Worm (Caenorhabditis elegans): ENCODE results near the gene npr-35.

Gene npr-35

DNA sequence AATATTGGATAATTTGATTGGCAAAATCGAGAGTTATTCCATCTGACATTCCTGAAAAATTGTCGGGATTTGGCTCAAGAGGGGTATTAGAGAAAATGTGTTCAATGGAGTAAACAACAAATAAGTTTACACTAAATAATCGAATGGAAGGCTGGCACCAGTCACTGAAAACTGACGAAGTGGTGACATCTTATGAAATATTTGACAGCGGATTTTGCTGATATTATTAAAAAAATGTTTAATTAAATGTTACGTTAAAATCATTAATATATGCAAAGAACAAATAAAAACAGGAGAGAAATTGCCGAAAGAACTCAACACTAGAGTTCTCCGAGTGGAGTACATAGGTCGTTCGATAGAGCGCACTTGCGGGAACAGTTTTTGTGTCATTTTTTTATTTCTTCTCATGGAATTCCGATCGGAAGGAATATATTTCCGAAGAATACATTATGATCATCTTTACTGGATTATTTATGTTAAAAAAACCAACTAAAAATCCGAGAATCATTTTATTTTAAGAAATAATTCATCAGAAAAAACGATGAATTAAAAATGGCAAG lies 41.9 kb downstream of the npr-35 start, which contains the start of gene tag-322 (continued):
- no peak for TF ChIP-seq efl-3 (GFP tag; optimal IDR thresholded peaks at IDR 0.05)
- peak; percentile 80 for TF ChIP-seq swsn-7 (tag; optimal IDR thresholded peaks at IDR 0.05)
- peak in 1 of 2 experiments; percentile 30 for TF ChIP-seq ztf-11 (tag; optimal IDR thresholded peaks at IDR 0.05)
- peak; percentile 72 to 77 for TF ChIP-seq efl-1 (optimal IDR thresholded peaks at IDR 0.05)
- peak; percentile 69 to 96 for TF ChIP-seq efl-1 (GFP tag; optimal IDR thresholded peaks at IDR 0.05 in 1 of 2)
- TF ChIP-seq grh-1 (GFP tag; IDR thresholded peaks at IDR 0.05) = 0 out of 2 replicates have a peak, but pooled peaks have one; percentile 11
- TF ChIP-seq aha-1 (tag; optimal IDR thresholded peaks at IDR 0.05) = no peak

DNA sequence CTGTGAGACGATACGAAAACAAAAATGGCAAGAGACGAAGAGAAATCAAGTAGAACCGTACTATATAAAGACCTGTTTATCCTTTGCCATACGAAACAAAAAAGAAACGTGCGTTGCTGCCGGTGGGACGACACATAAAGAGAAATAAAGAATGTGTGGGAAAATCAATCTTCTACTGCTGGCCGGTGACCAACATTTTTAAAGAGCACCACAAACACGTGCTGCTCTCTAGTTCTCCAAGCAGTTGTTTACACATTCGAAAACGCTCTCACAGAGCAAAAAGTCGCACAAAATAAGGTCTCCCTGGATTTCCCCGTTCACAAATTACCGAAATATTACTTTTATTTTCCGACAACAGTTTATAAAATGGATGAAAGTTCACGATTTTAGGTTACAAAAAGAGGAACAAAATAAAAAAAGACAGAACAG lies 45.9 kb downstream of the npr-35 start, which contains the start of gene imp-3:
TSS of gene imp-3 (minus strand) at position 93 of the 429 bp plus-strand sequence.
- no peak for TF ChIP-seq C04F5.9 (tag; optimal IDR thresholded peaks at IDR 0.05)
- TF ChIP-seq mep-1 (tag; optimal IDR thresholded peaks at IDR 0.05) = no peak
- no peak for TF ChIP-seq isw-1 (GFP tag; IDR thresholded peaks at IDR 0.05)
- no peak for TF ChIP-seq pax-3 (tag; optimal IDR thresholded peaks at IDR 0.05)
- TF ChIP-seq sup-37 (GFP tag; optimal IDR thresholded peaks at IDR 0.05) = no peak
- TF ChIP-seq C34B4.2 (tag; optimal IDR thresholded peaks at IDR 0.05) = no peak
- peak; percentile 31 for TF ChIP-seq rnt-1 (tag; optimal IDR thresholded peaks at IDR 0.05)
- no peak for TF ChIP-seq zag-1 (tag; optimal IDR thresholded peaks at IDR 0.05)
- no peak for TF ChIP-seq egl-13 (tag; optimal IDR thresholded peaks at IDR 0.05)
- no peak for TF ChIP-seq efl-3 (GFP tag; optimal IDR thresholded peaks at IDR 0.05)
- no peak for TF ChIP-seq hlh-17 (GFP tag; optimal IDR thresholded peaks at IDR 0.05; ENCODE audit: borderline replicate concordance)
- no peak for TF ChIP-seq unc-62 (GFP tag; optimal IDR thresholded peaks at IDR 0.05)
- no peak for TF ChIP-seq hpl-2 (GFP tag; optimal IDR thresholded peaks at IDR 0.05)
- no peak for TF ChIP-seq F16B12.6 (tag; optimal IDR thresholded peaks at IDR 0.05)
- 0 out of 2 replicates have a peak, but pooled peaks have one; percentile 11 for TF ChIP-seq nhr-19 (GFP tag; conservative IDR thresholded peaks at IDR 0.05)
- peak; percentile 66 for TF ChIP-seq nhr-47 (tag; optimal IDR thresholded peaks at IDR 0.05)
- TF ChIP-seq snu-23 (GFP tag; optimal IDR thresholded peaks at IDR 0.05) = peak; percentile 57
- peak; percentile 16 for TF ChIP-seq aly-2 (tag; optimal IDR thresholded peaks at IDR 0.05)
- TF ChIP-seq zip-4 (GFP tag; optimal IDR thresholded peaks at IDR 0.05) = no peak
- TF ChIP-seq nhr-77 (tag; optimal IDR thresholded peaks at IDR 0.05) = no peak
- 0 out of 2 replicates have a peak, but pooled peaks have one; percentile 25 for TF ChIP-seq grh-1 (GFP tag; IDR thresholded peaks at IDR 0.05)
- no peak for TF ChIP-seq pag-3 (tag; optimal IDR thresholded peaks at IDR 0.05; ENCODE audit: borderline replicate concordance, insufficient read depth)
- no peak for TF ChIP-seq unc-86 (tag; optimal IDR thresholded peaks at IDR 0.05)
- peak; percentile 71 for TF ChIP-seq lin-14 (GFP tag; optimal IDR thresholded peaks at IDR 0.05)
- TF ChIP-seq nhr-84 (tag; optimal IDR thresholded peaks at IDR 0.05) = no peak
- no peak for TF ChIP-seq sptf-1 (tag; optimal IDR thresholded peaks at IDR 0.05)
- TF ChIP-seq C16A3.4 (tag; optimal IDR thresholded peaks at IDR 0.05) = no peak
- TF ChIP-seq unc-30 (tag; optimal IDR thresholded peaks at IDR 0.05) = no peak
- no peak for TF ChIP-seq ets-5 (GFP tag; IDR thresholded peaks at IDR 0.05)
- TF ChIP-seq ceh-82 (tag; optimal IDR thresholded peaks at IDR 0.05) = no peak
- no peak for TF ChIP-seq vab-15 (tag; optimal IDR thresholded peaks at IDR 0.05)
- TF ChIP-seq mef-2 (tag; optimal IDR thresholded peaks at IDR 0.05) = no peak
- no peak for TF ChIP-seq nhr-12 (tag; optimal IDR thresholded peaks at IDR 0.05)
- TF ChIP-seq elt-2 (tag; optimal IDR thresholded peaks at IDR 0.05) = peak; percentile 6
- TF ChIP-seq elt-3 (tag; optimal IDR thresholded peaks at IDR 0.05) = peak in 3 of 6 experiments; percentile 12 to 56 (median 15)
- no peak for TF ChIP-seq nhr-28 (tag; optimal IDR thresholded peaks at IDR 0.05)
- TF ChIP-seq lin-35 (GFP tag; optimal IDR thresholded peaks at IDR 0.05) = peak; percentile 13 to 62
- TF ChIP-seq mab-9 (GFP tag; IDR thresholded peaks at IDR 0.05) = no peak
- TF ChIP-seq nhr-20 (tag; optimal IDR thresholded peaks at IDR 0.05) = peak; percentile 46
- TF ChIP-seq dsc-1 (tag; optimal IDR thresholded peaks at IDR 0.05) = peak; percentile 18
- peak; percentile 37 for TF ChIP-seq tbx-2 (tag; optimal IDR thresholded peaks at IDR 0.05)
- peak; percentile 93 for TF ChIP-seq ama-1 (optimal IDR thresholded peaks at IDR 0.05)
- no peak for TF ChIP-seq fkh-4 (tag; optimal IDR thresholded peaks at IDR 0.05; ENCODE audit: borderline replicate concordance)
- TF ChIP-seq ceh-90 (tag; optimal IDR thresholded peaks at IDR 0.05) = no peak
- no peak for TF ChIP-seq ceh-63 (GFP tag; optimal IDR thresholded peaks at IDR 0.05)
- no peak for TF ChIP-seq swsn-7 (tag; optimal IDR thresholded peaks at IDR 0.05)

Data from whole organism, L1 larva.